Worm (Caenorhabditis elegans) whole organism, L1 larva: ENCODE data around the gene dnj-2.

Experiments used
- ama-1 ChIP-seq: fragments of 150-350 bp; optimal IDR thresholded peaks from 2 replicates; lab custom pipeline; 2014
- egl-27 ChIP-seq, 2 experiments: fragments of 150-350 bp in 1 of 2; sonication (generic microtip); optimal IDR thresholded peaks; 3 replicates each; lab custom pipeline; 2017 to 2018; ENCODE audit warnings: missing biosample characterization in 2 of 2, missing genetic modification characterization in 2 of 2, missing genetic modification reagents in 2 of 2
- jun-1 ChIP-seq: fragments of 150-350 bp; optimal IDR thresholded peaks from 2 replicates; lab custom pipeline; 2014; ENCODE audit warnings: missing biosample characterization, missing genetic modification reagents, missing genetic modification characterization
- lin-15B ChIP-seq: fragments of 150-350 bp; sonication (generic microtip); optimal IDR thresholded peaks from 3 replicates; lab custom pipeline; 2014; ENCODE audit warnings: missing biosample characterization, missing genetic modification characterization
- mep-1 ChIP-seq: fragments of 150-350 bp; optimal IDR thresholded peaks from 2 replicates; lab custom pipeline; 2014; ENCODE audit warnings: missing biosample characterization, missing genetic modification characterization
- nhr-28 ChIP-seq: fragments of 150-350 bp; optimal IDR thresholded peaks from 2 replicates; lab custom pipeline; 2014; ENCODE audit warnings: missing biosample characterization, missing genetic modification characterization
- nhr-77 ChIP-seq: fragments of 150-350 bp; optimal IDR thresholded peaks from 2 replicates; lab custom pipeline; 2014; ENCODE audit warnings: missing biosample characterization, missing genetic modification characterization
- skn-1 ChIP-seq: fragments of 150-350 bp; optimal IDR thresholded peaks from 2 replicates; lab custom pipeline; 2014; ENCODE audit warnings: missing biosample characterization, missing genetic modification characterization
- sup-37 ChIP-seq: fragments of 200-800 bp; sonication (Bioruptor generic); optimal IDR thresholded peaks from 2 replicates; lab custom pipeline; 2018; ENCODE audit warnings: mild to moderate bottlenecking, missing genetic modification characterization, missing compliant biosample characterization
- zag-1 ChIP-seq: fragments of 150-350 bp; optimal IDR thresholded peaks from 2 replicates; lab custom pipeline; 2014; ENCODE audit warnings: missing biosample characterization, missing genetic modification characterization
- ztf-11 ChIP-seq, 2 experiments: sonication (generic microtip); optimal IDR thresholded peaks; 2 replicates each; lab custom pipeline; 2016 to 2017; ENCODE audit warnings: missing genetic modification characterization in 2 of 2, missing biosample characterization in 1 of 2, missing compliant biosample characterization in 1 of 2
- ztf-4 ChIP-seq: fragments of 150-350 bp; optimal IDR thresholded peaks from 2 replicates; lab custom pipeline; 2014; ENCODE audit warnings: missing biosample characterization, missing genetic modification characterization

- TF ChIP-seq nhr-28 (tag; lab: Kevin White, UChicago) (no peak), mep-1 (tag; lab: Kevin White, UChicago) (no peak), nhr-77 (no peak), ztf-11 (tag; optimal IDR thresholded peaks at IDR 0.05; lab: Kevin White, UChicago) (no peak), ztf-4 (tag; lab: Kevin White, UChicago) (no peak), zag-1 (tag; lab: Kevin White, UChicago) (no peak), ama-1 (no peak), lin-15B (tag; lab: Kevin White, UChicago) (no peak), egl-27 (tag; optimal IDR thresholded peaks at IDR 0.05; lab: Kevin White, UChicago) (no peak), sup-37 (GFP tag; lab: Kevin White, UChicago) (no peak), skn-1 (no peak), jun-1 (no peak)
These were observed 7.2 kb downstream of the dnj-2 start, which contains the start of gene B0035.13 for ce11 chrIV:11306548-11306947.
